Fruit fly (Drosophila melanogaster) whole organism, embryonic: ENCODE measurements around the gene yl.

Experiments used
- Adf1 ChIP-seq: fragments of 200-800 bp; sonication (Bioruptor generic); IDR thresholded peaks from 2 replicates; pipeline ENCODE4 v1.3.6; 2022; ENCODE audit warnings: missing biosample characterization, missing genetic modification characterization
- CG12744 ChIP-seq: fragments of 200-800 bp; sonication (Bioruptor generic); optimal IDR thresholded peaks from 2 replicates; lab custom pipeline; 2016; ENCODE audit warnings: missing biosample characterization, missing genetic modification characterization
- CG13287 ChIP-seq: fragments of 200-800 bp; sonication (Bioruptor generic); IDR thresholded peaks from 2 replicates; pipeline ENCODE4 v1.3.6; 2022; ENCODE audit warnings: missing biosample characterization, missing genetic modification characterization; ENCODE audit not compliant: partially characterized antibody
- CG14710 ChIP-seq: fragments of 200-800 bp; sonication (Bioruptor generic); optimal IDR thresholded peaks from 3 replicates; lab custom pipeline; 2019; ENCODE audit warnings: missing biosample characterization, mild to moderate bottlenecking, missing genetic modification characterization, moderate library complexity
- CG15073 ChIP-seq: fragments of 200-800 bp; sonication (Bioruptor generic); optimal IDR thresholded peaks from 2 replicates; lab custom pipeline; 2016; ENCODE audit warnings: missing biosample characterization, missing genetic modification characterization
- CG16813 ChIP-seq: fragments of 200-800 bp; sonication (Bioruptor generic); IDR thresholded peaks from 3 replicates; pipeline ENCODE4 v1.3.6; 2022; ENCODE audit warnings: missing biosample characterization, missing genetic modification characterization; ENCODE audit not compliant: partially characterized antibody
- CG16863 ChIP-seq: fragments of 200-800 bp; sonication (Bioruptor generic); optimal IDR thresholded peaks from 3 replicates; lab custom pipeline; 2016; ENCODE audit warnings: missing biosample characterization, missing genetic modification characterization
- CG17829 ChIP-seq: fragments of 200-800 bp; optimal IDR thresholded peaks from 2 replicates; lab custom pipeline; 2019; ENCODE audit warnings: missing biosample characterization, mild to moderate bottlenecking, missing genetic modification characterization, moderate library complexity
- CG18262 ChIP-seq: fragments of 200-800 bp; optimal IDR thresholded peaks from 3 replicates; lab custom pipeline; 2019; ENCODE audit warnings: missing biosample characterization, mild to moderate bottlenecking, missing genetic modification characterization, moderate library complexity
- CG2116 ChIP-seq: fragments of 200-800 bp; sonication (Bioruptor generic); optimal IDR thresholded peaks from 3 replicates; lab custom pipeline; 2018; ENCODE audit warnings: missing biosample characterization, mild to moderate bottlenecking, missing genetic modification characterization
- CG2120 ChIP-seq: fragments of 200-800 bp; sonication (Bioruptor generic); optimal IDR thresholded peaks from 3 replicates; lab custom pipeline; 2016; ENCODE audit warnings: missing biosample characterization, missing genetic modification characterization
- CG30403 ChIP-seq: fragments of 200-800 bp; sonication (Bioruptor generic); optimal IDR thresholded peaks from 3 replicates; lab custom pipeline; 2016; ENCODE audit warnings: missing biosample characterization, missing genetic modification characterization
- CG4424 ChIP-seq: fragments of 200-800 bp; sonication (Bioruptor generic); optimal IDR thresholded peaks from 3 replicates; lab custom pipeline; 2016; ENCODE audit warnings: missing biosample characterization, missing genetic modification characterization
- CG6683 ChIP-seq: fragments of 200-800 bp; sonication (Bioruptor generic); optimal IDR thresholded peaks from 2 replicates; lab custom pipeline; 2017; ENCODE audit warnings: missing biosample characterization, mild to moderate bottlenecking, missing genetic modification characterization, missing genetic modification reagents
- CG6689 ChIP-seq: fragments of 200-800 bp; sonication (Bioruptor generic); IDR thresholded peaks from 2 replicates; pipeline ENCODE4 v1.3.6; 2022; ENCODE audit warnings: missing biosample characterization, missing genetic modification characterization
- CG7745 ChIP-seq: fragments of 200-800 bp; sonication (Bioruptor generic); optimal IDR thresholded peaks from 2 replicates; lab custom pipeline; 2018; ENCODE audit warnings: missing biosample characterization, mild to moderate bottlenecking, missing genetic modification characterization, moderate library complexity
- CG8359 ChIP-seq: fragments of 200-800 bp; sonication (Bioruptor generic); optimal IDR thresholded peaks from 2 replicates; lab custom pipeline; 2017; ENCODE audit warnings: missing biosample characterization, mild to moderate bottlenecking, missing genetic modification characterization, borderline replicate concordance
- CG8388 ChIP-seq: fragments of 200-800 bp; sonication (Bioruptor generic); optimal IDR thresholded peaks from 2 replicates; lab custom pipeline; 2019; ENCODE audit warnings: missing biosample characterization, mild to moderate bottlenecking, missing genetic modification characterization, moderate library complexity
- CG9797 ChIP-seq: fragments of 200-800 bp; sonication (Bioruptor generic); optimal IDR thresholded peaks from 3 replicates; lab custom pipeline; 2018; ENCODE audit warnings: missing biosample characterization, mild to moderate bottlenecking, missing genetic modification characterization
- CG9932 ChIP-seq: fragments of 200-800 bp; sonication (Bioruptor generic); IDR thresholded peaks from 2 replicates; pipeline ENCODE4 v1.3.6; 2022; ENCODE audit warnings: missing biosample characterization, missing genetic modification characterization
- Camta ChIP-seq: fragments of 200-800 bp; sonication (Bioruptor generic); optimal IDR thresholded peaks from 2 replicates; lab custom pipeline; 2016; ENCODE audit warnings: missing biosample characterization, missing genetic modification characterization
- Dp ChIP-seq: fragments of 200-800 bp; sonication (Bioruptor generic); optimal IDR thresholded peaks from 2 replicates; lab custom pipeline; 2018; ENCODE audit warnings: missing biosample characterization, mild to moderate bottlenecking, missing genetic modification characterization, moderate library complexity
- E2f2 ChIP-seq: fragments of 200-800 bp; sonication (Bioruptor generic); IDR thresholded peaks from 2 replicates; pipeline ENCODE4 v1.3.6; 2022; ENCODE audit warnings: missing biosample characterization, missing genetic modification characterization
- HHEX ChIP-seq: fragments of 200-800 bp; sonication (Bioruptor generic); optimal IDR thresholded peaks from 3 replicates; lab custom pipeline; 2017; ENCODE audit warnings: missing biosample characterization, mild to moderate bottlenecking, missing genetic modification characterization, missing genetic modification reagents
- MBD-R2 ChIP-seq: fragments of 200-800 bp; sonication (Bioruptor generic); IDR thresholded peaks from 2 replicates; pipeline ENCODE4 v1.3.6; 2022; ENCODE audit warnings: missing biosample characterization, missing genetic modification characterization
- MESR4 ChIP-seq: fragments of 200-800 bp; sonication (Bioruptor generic); optimal IDR thresholded peaks from 2 replicates; lab custom pipeline; 2018; ENCODE audit warnings: missing biosample characterization, mild to moderate bottlenecking, missing genetic modification characterization, moderate library complexity
- Nf-YB ChIP-seq: fragments of 200-800 bp; sonication (Bioruptor generic); optimal IDR thresholded peaks from 3 replicates; lab custom pipeline; 2019; ENCODE audit warnings: missing biosample characterization, mild to moderate bottlenecking, missing genetic modification characterization, moderate library complexity
- Optix ChIP-seq: fragments of 200-800 bp; sonication (Bioruptor generic); IDR thresholded peaks from 3 replicates; pipeline ENCODE4 v1.3.6; 2022; ENCODE audit warnings: missing biosample characterization, missing genetic modification characterization
- Sry-δ ChIP-seq: fragments of 200-800 bp; sonication (Bioruptor generic); optimal IDR thresholded peaks from 2 replicates; lab custom pipeline; 2016; ENCODE audit warnings: missing biosample characterization, missing genetic modification characterization
- Xrp1 ChIP-seq: fragments of 200-800 bp; sonication (Bioruptor generic); IDR thresholded peaks from 2 replicates; pipeline ENCODE4 v1.3.6; 2022; ENCODE audit warnings: missing biosample characterization, missing genetic modification characterization
- ato ChIP-seq: fragments of 200-800 bp; sonication (Bioruptor generic); IDR thresholded peaks from 2 replicates; pipeline ENCODE4 v1.3.6; 2022; ENCODE audit warnings: missing biosample characterization, missing genetic modification characterization; ENCODE audit not compliant: partially characterized antibody
- cato ChIP-seq: fragments of 200-800 bp; sonication (Bioruptor generic); optimal IDR thresholded peaks from 2 replicates; lab custom pipeline; 2016; ENCODE audit warnings: missing biosample characterization, missing genetic modification characterization, borderline replicate concordance
- crp ChIP-seq, 2 experiments: fragments of 200-800 bp; sonication (Bioruptor generic); optimal IDR thresholded peaks; 2 replicates in 1 of 2; 3 replicates in 1 of 2; lab custom pipeline; 2017; ENCODE audit warnings: missing biosample characterization in 2 of 2, missing genetic modification characterization in 2 of 2, mild to moderate bottlenecking in 1 of 2, moderate library complexity in 1 of 2
- dmrt11E ChIP-seq: fragments of 200-800 bp; sonication (Bioruptor generic); optimal IDR thresholded peaks from 3 replicates; lab custom pipeline; 2018; ENCODE audit warnings: missing biosample characterization, mild to moderate bottlenecking, missing genetic modification characterization, moderate library complexity
- eve ChIP-seq, 2 experiments: fragments of >200 bp; optimal IDR thresholded peaks; 2 replicates each; lab custom pipeline; 2017; ENCODE audit warnings: missing biosample characterization in 2 of 2, missing genetic modification characterization in 2 of 2
- ewg ChIP-seq: fragments of 200-800 bp; sonication (Bioruptor generic); optimal IDR thresholded peaks from 3 replicates; lab custom pipeline; 2017; ENCODE audit warnings: mild to moderate bottlenecking, missing biosample characterization, missing genetic modification reagents, missing genetic modification characterization
- ftz-f1 ChIP-seq: fragments of 200-800 bp; sonication (Bioruptor generic); optimal IDR thresholded peaks from 2 replicates; lab custom pipeline; 2016; ENCODE audit warnings: missing biosample characterization, missing genetic modification characterization
- gcm2 ChIP-seq: fragments of 200-800 bp; sonication (Bioruptor generic); optimal IDR thresholded peaks from 2 replicates; lab custom pipeline; 2016; ENCODE audit warnings: missing biosample characterization, missing genetic modification characterization
- insv ChIP-seq, 2 experiments: fragments of 200-800 bp; sonication (Bioruptor generic); optimal IDR thresholded peaks; 3 replicates each; lab custom pipeline; 2016 to 2018; ENCODE audit warnings: missing biosample characterization in 2 of 2, missing genetic modification characterization in 2 of 2
- inv ChIP-seq: fragments of 200-800 bp; sonication (Bioruptor generic); IDR thresholded peaks from 2 replicates; pipeline ENCODE4 v1.3.6; 2022; ENCODE audit warnings: missing biosample characterization, missing genetic modification characterization; ENCODE audit not compliant: partially characterized antibody
- lmd ChIP-seq: fragments of 200-800 bp; sonication (Bioruptor generic); IDR thresholded peaks from 2 replicates; pipeline ENCODE4 v1.3.6; 2022; ENCODE audit warnings: missing biosample characterization, missing genetic modification characterization
- nerfin-2 ChIP-seq: fragments of 200-800 bp; sonication (Bioruptor generic); IDR thresholded peaks from 2 replicates; pipeline ENCODE4 v1.3.6; 2022; ENCODE audit warnings: missing biosample characterization, missing genetic modification characterization; ENCODE audit not compliant: partially characterized antibody
- org-1 ChIP-seq: fragments of 200-800 bp; sonication (Bioruptor generic); optimal IDR thresholded peaks from 2 replicates; lab custom pipeline; 2017; ENCODE audit warnings: missing biosample characterization, missing genetic modification characterization
- sens ChIP-seq: fragments of 200-800 bp; sonication (Bioruptor generic); peaks from one replicate; lab custom pipeline; 2016; ENCODE audit warnings: missing biosample characterization, missing genetic modification characterization
- slp2 ChIP-seq: fragments of 200-800 bp; sonication (Bioruptor generic); optimal IDR thresholded peaks from 2 replicates; lab custom pipeline; 2016; ENCODE audit warnings: missing biosample characterization, missing genetic modification characterization
- tgo ChIP-seq: fragments of 200-800 bp; sonication (Bioruptor generic); IDR thresholded peaks from 3 replicates; pipeline ENCODE4 v1.3.6; 2022; ENCODE audit warnings: missing biosample characterization, missing genetic modification characterization
- trem ChIP-seq: fragments of 200-800 bp; optimal IDR thresholded peaks from 3 replicates; lab custom pipeline; 2019; ENCODE audit warnings: missing biosample characterization, mild to moderate bottlenecking, missing genetic modification characterization, moderate library complexity
- tup ChIP-seq: fragments of 200-800 bp; sonication (Bioruptor generic); optimal IDR thresholded peaks from 2 replicates; lab custom pipeline; 2016; ENCODE audit warnings: missing biosample characterization, mild to moderate bottlenecking, missing genetic modification characterization, moderate library complexity
- unc-4 ChIP-seq: fragments of 200-800 bp; sonication (Bioruptor generic); IDR thresholded peaks from 2 replicates; pipeline ENCODE4 v1.3.6; 2022; ENCODE audit warnings: missing biosample characterization, missing genetic modification characterization; ENCODE audit not compliant: partially characterized antibody

The yl gene

DNA sequence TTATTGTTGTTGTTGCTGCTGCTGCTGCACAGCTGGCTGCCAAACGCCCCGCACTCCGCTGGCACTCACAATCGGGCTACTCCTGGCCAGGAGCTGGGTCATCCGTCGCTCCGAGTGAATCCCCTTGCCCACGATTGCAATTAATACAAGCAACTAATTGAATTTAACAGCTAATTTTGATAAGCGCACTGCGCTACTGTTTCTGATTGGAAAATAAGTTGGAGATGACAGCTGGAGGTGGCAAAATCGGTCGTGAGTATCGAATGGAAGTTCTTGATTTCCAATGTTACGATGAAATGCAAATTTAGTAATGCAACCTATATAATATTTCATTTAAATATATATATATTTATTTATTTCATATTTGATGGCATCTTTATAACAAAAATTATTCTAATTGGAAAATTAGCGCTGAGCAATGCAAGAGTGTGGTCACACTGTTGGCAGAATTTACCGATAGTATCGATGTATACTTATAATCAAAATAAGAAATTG is 40.9 kb downstream of the yl start, which contains the start of gene CG42271 (continued):
- TF ChIP-seq Camta (GFP tag; lab: Kevin White, UChicago) (no peak), CG30403 (peak; percentile 43), slp2 (no peak), CG13287 (peak; percentile 97), insv (GFP tag; optimal IDR thresholded peaks at IDR 0.05; lab: Kevin White, UChicago) (peak; percentile 58 to 98), dmrt11E (tag; lab: Kevin White, UChicago) (peak; percentile 53), Dp (GFP tag; lab: Kevin White, UChicago) (peak; percentile 9), CG18262 (tag; lab: Kevin White, UChicago) (peak; percentile 53), MESR4 (GFP tag; lab: Kevin White, UChicago) (peak; percentile 91), CG2120 (GFP tag; lab: Kevin White, UChicago) (peak; percentile 5), sens (peak; percentile 34), HHEX (GFP tag; lab: Kevin White, UChicago) (peak; percentile 8), CG12744 (GFP tag; lab: Kevin White, UChicago) (no peak), CG14710 (tag; lab: Kevin White, UChicago) (peak; percentile 99), ato (GFP tag; lab: Robert Waterston, UW) (peak; percentile 74), Optix (GFP tag; lab: Robert Waterston, UW) (no peak), gcm2 (GFP tag; lab: Kevin White, UChicago) (no peak), CG9932 (GFP tag; lab: Robert Waterston, UW) (peak; percentile 59), tgo (GFP tag; lab: Robert Waterston, UW) (peak; percentile 17; the same call in 1 of the 3 replicates), ewg (peak; percentile 5), MBD-R2 (GFP tag; lab: Robert Waterston, UW) (peak; percentile 47), CG8359 (GFP tag; lab: Kevin White, UChicago) (peak; percentile 18), E2f2 (GFP tag; lab: Robert Waterston, UW) (0 out of 2 replicates have a peak, but pooled peaks have one; percentile 22), CG16863 (no peak), CG15073 (GFP tag; lab: Kevin White, UChicago) (no peak), trem (tag; lab: Kevin White, UChicago) (peak; percentile 50), Sry-δ (GFP tag; lab: Kevin White, UChicago) (peak; percentile 74), CG17829 (tag; lab: Kevin White, UChicago) (peak; percentile 44), CG9797 (GFP tag; lab: Kevin White, UChicago) (peak; percentile 8), crp (GFP tag; optimal IDR thresholded peaks at IDR 0.05; lab: Kevin White, UChicago) (peak in 1 of 2 experiments; percentile 26), tup (GFP tag; lab: Kevin White, UChicago) (no peak), eve (GFP tag; optimal IDR thresholded peaks at IDR 0.05; lab: Kevin White, UChicago) (no peak), cato (GFP tag; lab: Kevin White, UChicago) (no peak), Nf-YB (GFP tag; lab: Kevin White, UChicago) (peak; percentile 13), org-1 (GFP tag; lab: Kevin White, UChicago) (no peak), CG16813 (GFP tag; lab: Robert Waterston, UW) (peak; percentile 95), CG7745 (tag; lab: Kevin White, UChicago) (no peak), CG6689 (GFP tag; lab: Robert Waterston, UW) (0 out of 2 replicates have a peak, but pooled peaks have one; percentile 12), CG4424 (peak; percentile 28), CG2116 (GFP tag; lab: Kevin White, UChicago) (peak; percentile 60), CG8388 (peak; percentile 29), unc-4 (peak; percentile 96), ftz-f1 (GFP tag; lab: Kevin White, UChicago) (peak; percentile 15), Adf1 (GFP tag; lab: Robert Waterston, UW) (peak; percentile 25; the same call in 1 of the 2 replicates), inv (GFP tag; lab: Robert Waterston, UW) (peak; percentile 95), lmd (GFP tag; lab: Robert Waterston, UW) (peak; percentile 23; the same call in 1 of the 2 replicates), Xrp1 (GFP tag; lab: Robert Waterston, UW) (peak; percentile 46; the same call in 1 of the 2 replicates), nerfin-2 (GFP tag; lab: Robert Waterston, UW) (peak; percentile 79), CG6683 (GFP tag; lab: Kevin White, UChicago) (no peak)
